Fruit fly (Drosophila melanogaster) whole organism, embryonic: ENCODE results near the gene CG13024.
A peak's percentile ranks its signal among the peaks of the same experiment; 100 is the strongest.

Experiments used
- Bgb ChIP-seq: fragments of 200-800 bp; sonication (Bioruptor generic); IDR thresholded peaks from 2 replicates; pipeline ENCODE4 v1.3.6; 2022; ENCODE audit warnings: missing biosample characterization, missing genetic modification characterization; ENCODE audit not compliant: partially characterized antibody
- CG1024 ChIP-seq: fragments of 200-800 bp; sonication (Bioruptor generic); IDR thresholded peaks from 2 replicates; pipeline ENCODE4 v1.3.6; 2022; ENCODE audit warnings: missing biosample characterization, missing genetic modification characterization
- CG10543 ChIP-seq: fragments of 200-800 bp; sonication (Bioruptor generic); optimal IDR thresholded peaks from 3 replicates; lab custom pipeline; 2017; ENCODE audit warnings: missing biosample characterization, mild to moderate bottlenecking, missing genetic modification characterization, moderate library complexity
- CG11456 ChIP-seq: fragments of 200-800 bp; sonication (Bioruptor generic); IDR thresholded peaks from 3 replicates; pipeline ENCODE4 v1.3.6; 2022; ENCODE audit warnings: missing biosample characterization, missing genetic modification characterization
- CG11504 ChIP-seq: fragments of 200-800 bp; sonication (Bioruptor generic); optimal IDR thresholded peaks from 3 replicates; lab custom pipeline; 2019; ENCODE audit warnings: missing biosample characterization, mild to moderate bottlenecking, missing genetic modification characterization, moderate library complexity
- CG11696 ChIP-seq: fragments of 200-800 bp; sonication (Bioruptor generic); IDR thresholded peaks from 2 replicates; pipeline ENCODE4 v1.3.6; 2022; ENCODE audit warnings: missing biosample characterization, missing genetic modification characterization
- CG12071 ChIP-seq: fragments of 200-800 bp; sonication (Bioruptor generic); optimal IDR thresholded peaks from 3 replicates; lab custom pipeline; 2018; ENCODE audit warnings: missing biosample characterization, mild to moderate bottlenecking, missing genetic modification characterization
- CG12391 ChIP-seq: fragments of 200-800 bp; sonication (Bioruptor generic); optimal IDR thresholded peaks from 3 replicates; lab custom pipeline; 2018; ENCODE audit warnings: missing biosample characterization, mild to moderate bottlenecking, missing genetic modification characterization, moderate library complexity
- CG12769 ChIP-seq: fragments of 200-800 bp; sonication (Bioruptor generic); optimal IDR thresholded peaks from 2 replicates; lab custom pipeline; 2019; ENCODE audit warnings: missing biosample characterization, mild to moderate bottlenecking, missing genetic modification characterization, moderate library complexity
- CG13287 ChIP-seq: fragments of 200-800 bp; sonication (Bioruptor generic); IDR thresholded peaks from 2 replicates; pipeline ENCODE4 v1.3.6; 2022; ENCODE audit warnings: missing biosample characterization, missing genetic modification characterization; ENCODE audit not compliant: partially characterized antibody
- CG16779 ChIP-seq: fragments of 200-800 bp; sonication (Bioruptor generic); IDR thresholded peaks from 2 replicates; pipeline ENCODE4 v1.3.6; 2022; ENCODE audit warnings: missing biosample characterization, missing genetic modification characterization
- CG18011 ChIP-seq: fragments of 200-800 bp; sonication (Bioruptor generic); optimal IDR thresholded peaks from 2 replicates; lab custom pipeline; 2017; ENCODE audit warnings: missing biosample characterization, missing genetic modification characterization, mild to moderate bottlenecking, moderate library complexity, missing genotype
- CG2120 ChIP-seq: fragments of 200-800 bp; sonication (Bioruptor generic); optimal IDR thresholded peaks from 3 replicates; lab custom pipeline; 2016; ENCODE audit warnings: missing biosample characterization, missing genetic modification characterization
- CG2712 ChIP-seq: fragments of 200-800 bp; optimal IDR thresholded peaks from 3 replicates; lab custom pipeline; 2019; ENCODE audit warnings: missing biosample characterization, mild to moderate bottlenecking, missing genetic modification characterization, moderate library complexity
- CG30020 ChIP-seq: fragments of 200-800 bp; optimal IDR thresholded peaks from 2 replicates; lab custom pipeline; 2019; ENCODE audit warnings: missing biosample characterization, mild to moderate bottlenecking, missing genetic modification characterization, moderate library complexity
- CG3995 ChIP-seq: fragments of 200-800 bp; sonication (Bioruptor generic); optimal IDR thresholded peaks from 3 replicates; lab custom pipeline; 2016; ENCODE audit warnings: missing biosample characterization, missing genetic modification characterization
- CG4617 ChIP-seq: fragments of 200-800 bp; sonication (Bioruptor generic); optimal IDR thresholded peaks from 3 replicates; lab custom pipeline; 2016; ENCODE audit warnings: missing biosample characterization, missing genetic modification characterization, borderline replicate concordance
- CG8388 ChIP-seq: fragments of 200-800 bp; sonication (Bioruptor generic); optimal IDR thresholded peaks from 2 replicates; lab custom pipeline; 2019; ENCODE audit warnings: missing biosample characterization, mild to moderate bottlenecking, missing genetic modification characterization, moderate library complexity
- CG8478 ChIP-seq: fragments of >200 bp; optimal IDR thresholded peaks from 2 replicates; lab custom pipeline; 2018
- CG9215 ChIP-seq: fragments of 200-800 bp; sonication (Bioruptor generic); IDR thresholded peaks from 2 replicates; pipeline ENCODE4 v1.3.6; 2022; ENCODE audit warnings: missing biosample characterization, missing genetic modification characterization
- CG9817 ChIP-seq: fragments of 200-800 bp; sonication (Bioruptor generic); optimal IDR thresholded peaks from 2 replicates; lab custom pipeline; 2018; ENCODE audit warnings: missing biosample characterization, mild to moderate bottlenecking, missing genetic modification characterization, moderate library complexity
- CG9932 ChIP-seq: fragments of 200-800 bp; sonication (Bioruptor generic); IDR thresholded peaks from 2 replicates; pipeline ENCODE4 v1.3.6; 2022; ENCODE audit warnings: missing biosample characterization, missing genetic modification characterization
- CTCF ChIP-seq: fragments of 200-800 bp; sonication (Bioruptor generic); optimal IDR thresholded peaks from 2 replicates; lab custom pipeline; 2017; ENCODE audit warnings: missing biosample characterization, mild to moderate bottlenecking, missing genetic modification characterization, moderate library complexity
- Max ChIP-seq: fragments of 200-800 bp; sonication (Bioruptor generic); optimal IDR thresholded peaks from 2 replicates; lab custom pipeline; 2016; ENCODE audit warnings: missing biosample characterization, mild to moderate bottlenecking, missing genetic modification characterization
- Med ChIP-seq: fragments of 200-800 bp; sonication (Bioruptor generic); peaks from one replicate; lab custom pipeline; 2016; ENCODE audit warnings: missing biosample characterization, missing genetic modification characterization, mild to moderate bottlenecking, inconsistent platforms, moderate library complexity
- Myb ChIP-seq: fragments of 200-800 bp; sonication (Bioruptor generic); optimal IDR thresholded peaks from 2 replicates; lab custom pipeline; 2016; ENCODE audit warnings: missing biosample characterization, missing genetic modification characterization
- NC2β ChIP-seq: fragments of 200-800 bp; sonication (Bioruptor generic); optimal IDR thresholded peaks from 2 replicates; lab custom pipeline; 2016; ENCODE audit warnings: missing biosample characterization, missing genetic modification characterization
- Opbp ChIP-seq: fragments of 200-800 bp; sonication (Bioruptor generic); IDR thresholded peaks from 3 replicates; pipeline ENCODE4 v1.3.6; 2022; ENCODE audit warnings: missing biosample characterization, missing genetic modification characterization; ENCODE audit not compliant: partially characterized antibody
- Optix ChIP-seq: fragments of 200-800 bp; sonication (Bioruptor generic); IDR thresholded peaks from 3 replicates; pipeline ENCODE4 v1.3.6; 2022; ENCODE audit warnings: missing biosample characterization, missing genetic modification characterization
- Pdp1 ChIP-seq, 2 experiments: fragments of 200-800 bp; sonication (Bioruptor generic); optimal IDR thresholded peaks; 3 replicates each; lab custom pipeline; 2016; ENCODE audit warnings: missing biosample characterization in 2 of 2, missing genetic modification characterization in 2 of 2, mild to moderate bottlenecking in 1 of 2, moderate library complexity in 1 of 2
- Rx ChIP-seq: fragments of 200-800 bp; sonication (Bioruptor generic); IDR thresholded peaks from 2 replicates; pipeline ENCODE4 v1.3.6; 2022; ENCODE audit warnings: missing biosample characterization, missing genetic modification characterization
- bcd ChIP-seq: fragments of 200-800 bp; sonication (Bioruptor generic); optimal IDR thresholded peaks from 2 replicates; lab custom pipeline; 2017; ENCODE audit warnings: missing biosample characterization, mild to moderate bottlenecking, missing genetic modification characterization
- bigmax ChIP-seq: fragments of 200-800 bp; sonication (Bioruptor generic); optimal IDR thresholded peaks from 2 replicates; lab custom pipeline; 2018; ENCODE audit warnings: missing biosample characterization, mild to moderate bottlenecking, missing genetic modification characterization
- ci ChIP-seq: fragments of 200-800 bp; sonication (Bioruptor generic); IDR thresholded peaks from 3 replicates; pipeline ENCODE4 v1.3.6; 2022; ENCODE audit warnings: missing biosample characterization, missing genetic modification characterization
- dan ChIP-seq: fragments of 200-800 bp; sonication (Bioruptor generic); IDR thresholded peaks from 2 replicates; pipeline ENCODE4 v1.3.6; 2022; ENCODE audit warnings: missing biosample characterization, missing genetic modification characterization
- gfzf ChIP-seq: fragments of 200-800 bp; sonication (Bioruptor generic); optimal IDR thresholded peaks from 2 replicates; lab custom pipeline; 2016; ENCODE audit warnings: missing biosample characterization, mild to moderate bottlenecking, missing genetic modification characterization, moderate library complexity
- kni ChIP-seq: fragments of 200-800 bp; sonication (Bioruptor generic); optimal IDR thresholded peaks from 3 replicates; lab custom pipeline; 2017; ENCODE audit warnings: mild to moderate bottlenecking, missing biosample characterization, missing genetic modification reagents, missing genetic modification characterization
- mirr ChIP-seq: fragments of 200-800 bp; sonication (Bioruptor generic); optimal IDR thresholded peaks from 3 replicates; lab custom pipeline; 2018; ENCODE audit warnings: missing biosample characterization, mild to moderate bottlenecking, missing genetic modification characterization
- mld ChIP-seq: fragments of 200-800 bp; sonication (Bioruptor generic); IDR thresholded peaks from 3 replicates; pipeline ENCODE4 v1.3.6; 2022; ENCODE audit warnings: missing biosample characterization, missing genetic modification characterization; ENCODE audit not compliant: partially characterized antibody
- odd ChIP-seq: fragments of 200-800 bp; sonication (Bioruptor generic); optimal IDR thresholded peaks from 2 replicates; lab custom pipeline; 2017; ENCODE audit warnings: missing biosample characterization, mild to moderate bottlenecking, missing genetic modification characterization
- org-1 ChIP-seq: fragments of 200-800 bp; sonication (Bioruptor generic); optimal IDR thresholded peaks from 2 replicates; lab custom pipeline; 2017; ENCODE audit warnings: missing biosample characterization, missing genetic modification characterization
- row ChIP-seq: fragments of 200-800 bp; sonication (Bioruptor generic); IDR thresholded peaks from 3 replicates; pipeline ENCODE4 v1.3.6; 2022; ENCODE audit warnings: missing biosample characterization, missing genetic modification characterization
- sna ChIP-seq: fragments of 200-800 bp; sonication (Bioruptor generic); IDR thresholded peaks from 2 replicates; pipeline ENCODE4 v1.3.6; 2022; ENCODE audit warnings: missing biosample characterization, missing genetic modification characterization; ENCODE audit not compliant: partially characterized antibody
- sob ChIP-seq: fragments of 200-800 bp; sonication (Bioruptor generic); IDR thresholded peaks from 2 replicates; pipeline ENCODE4 v1.3.6; 2022; ENCODE audit warnings: missing biosample characterization, missing genetic modification characterization
- sqz ChIP-seq: fragments of 200-800 bp; sonication (Bioruptor generic); optimal IDR thresholded peaks from 3 replicates; lab custom pipeline; 2018; ENCODE audit warnings: missing biosample characterization, mild to moderate bottlenecking, missing genetic modification characterization
- ssp ChIP-seq: fragments of 200-800 bp; sonication (Bioruptor generic); IDR thresholded peaks from 2 replicates; pipeline ENCODE4 v1.3.6; 2022; ENCODE audit warnings: missing biosample characterization, missing genetic modification characterization
- stwl ChIP-seq: fragments of 200-800 bp; sonication (Bioruptor generic); optimal IDR thresholded peaks from 3 replicates; lab custom pipeline; 2018; ENCODE audit warnings: missing biosample characterization, mild to moderate bottlenecking, missing genetic modification characterization, moderate library complexity
- tio ChIP-seq: fragments of 200-800 bp; sonication (Bioruptor generic); optimal IDR thresholded peaks from 2 replicates; lab custom pipeline; 2017; ENCODE audit warnings: missing biosample characterization, missing genetic modification characterization, inconsistent platforms
- tll ChIP-seq, 2 experiments: fragments of 200-800 bp in 1 of 2; fragments of >200 bp in 1 of 2; sonication (Bioruptor generic) in 1 of 2; optimal IDR thresholded peaks; 2 replicates each; lab custom pipeline; 2017 to 2019; ENCODE audit warnings: missing biosample characterization in 2 of 2, missing genetic modification characterization in 2 of 2, mild to moderate bottlenecking in 1 of 2, moderate library complexity in 1 of 2

CG13024 gene

dm6 chr3L:16862958-16863357 is 34.1 kb upstream of the CG13024 start, which contains the start of gene CG9951 (continued):
- TF ChIP-seq gfzf (GFP tag; lab: Kevin White, UChicago) = peak; percentile 26
- no peak for TF ChIP-seq NC2β (GFP tag; lab: Kevin White, UChicago)
- no peak for TF ChIP-seq CG2712
- TF ChIP-seq dan (GFP tag; lab: Robert Waterston, UW) = no peak
- TF ChIP-seq sob (GFP tag; lab: Robert Waterston, UW) = 0 out of 2 replicates have a peak, but pooled peaks have one; percentile 27
- TF ChIP-seq sqz (GFP tag; lab: Kevin White, UChicago) = peak; percentile 87
- TF ChIP-seq Myb (GFP tag; lab: Kevin White, UChicago) = peak; percentile 69
- TF ChIP-seq CTCF (GFP tag; lab: Kevin White, UChicago) = peak; percentile 10
- TF ChIP-seq, all 482 proteins: peak for 33

DNA sequence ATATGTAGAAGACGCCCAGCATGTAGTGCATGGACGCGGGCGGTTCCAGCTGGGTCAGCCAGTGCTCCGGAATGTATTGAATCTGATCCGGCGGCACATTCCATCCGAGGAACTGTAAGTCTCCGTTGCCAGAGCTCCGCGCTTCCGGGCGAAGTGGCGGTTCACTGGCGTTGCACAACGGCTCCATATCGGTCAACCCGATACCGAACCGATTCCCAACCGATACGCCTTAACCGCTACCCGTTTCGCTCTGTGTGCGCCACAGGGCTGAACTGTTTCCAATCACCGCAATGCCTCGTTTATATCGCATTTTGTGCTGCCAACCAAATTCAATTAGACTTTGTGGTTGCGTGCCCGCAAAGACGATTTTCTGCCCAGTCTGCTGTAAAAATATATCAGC is 33.4 kb upstream of the CG13024 start, which contains the start of gene Rh4:
Gene Rh4, minus strand, starts transcription at position 234 of the 400 bp plus-strand sequence.
- no peak for TF ChIP-seq sna
- TF ChIP-seq CG8388 = no peak
- no peak for TF ChIP-seq org-1
- peak; percentile 7 for TF ChIP-seq CG8478
- 0 out of 3 replicates have a peak, but pooled peaks have one; percentile 12 for TF ChIP-seq row
- 0 out of 3 replicates have a peak, but pooled peaks have one; percentile 14 for TF ChIP-seq mld
- TF ChIP-seq CG11504 = no peak
- peak; percentile 47 for TF ChIP-seq CG9932 (GFP tag; lab: Robert Waterston, UW)
- peak in 1 of 2 experiments; percentile 77 for TF ChIP-seq Pdp1 (GFP tag; optimal IDR thresholded peaks at IDR 0.05; lab: Kevin White, UChicago)
- TF ChIP-seq Med (GFP tag; lab: Kevin White, UChicago) = peak; percentile 70
- 0 out of 2 replicates have a peak, but pooled peaks have one; percentile 5 for TF ChIP-seq CG13287 (GFP tag; lab: Robert Waterston, UW)
- peak; percentile 28; the same call in 1 of the 3 replicates for TF ChIP-seq ci (GFP tag; lab: Robert Waterston, UW)
- 0 out of 2 replicates have a peak, but pooled peaks have one; percentile 24 for TF ChIP-seq Bgb (GFP tag; lab: Robert Waterston, UW)
- TF ChIP-seq CG11696 (GFP tag; lab: Robert Waterston, UW) = peak; percentile 9; the same call in 1 of the 2 replicates
- no peak for TF ChIP-seq Max (GFP tag; lab: Kevin White, UChicago)
- TF ChIP-seq Optix (GFP tag; lab: Robert Waterston, UW) = 0 out of 3 replicates have a peak, but pooled peaks have one; percentile 24
- TF ChIP-seq Rx (GFP tag; lab: Robert Waterston, UW) = 0 out of 2 replicates have a peak, but pooled peaks have one; percentile 19
- TF ChIP-seq Opbp (GFP tag; lab: Robert Waterston, UW) = 0 out of 3 replicates have a peak, but pooled peaks have one; percentile 41
- peak; percentile 23; the same call in 1 of the 2 replicates for TF ChIP-seq CG16779 (GFP tag; lab: Robert Waterston, UW)
- TF ChIP-seq CG11456 = 0 out of 3 replicates have a peak, but pooled peaks have one; percentile 53

DNA sequence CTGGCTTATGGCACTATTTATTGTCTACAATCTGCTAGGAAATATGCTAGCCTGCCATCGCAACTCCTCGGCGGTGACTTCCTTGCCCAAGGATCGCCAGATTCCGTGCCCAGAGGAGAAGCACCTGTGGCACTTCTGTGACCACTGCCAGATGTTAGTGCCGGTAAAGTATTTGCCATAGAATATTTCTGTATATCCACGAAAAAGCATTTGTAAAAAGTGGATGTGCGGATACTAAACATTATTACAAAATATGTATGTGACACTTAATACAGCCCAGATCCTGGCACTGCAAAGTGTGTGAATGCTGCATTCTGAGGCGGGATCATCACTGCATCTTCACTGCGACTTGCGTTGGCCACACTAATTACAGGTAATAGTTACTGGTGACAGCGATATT is 32.0 kb upstream of the CG13024 start:
- TF ChIP-seq mirr (GFP tag; lab: Kevin White, UChicago) = no peak
- TF ChIP-seq CG9215 (GFP tag; lab: Robert Waterston, UW) = no peak
- no peak for TF ChIP-seq CG2120 (GFP tag; lab: Kevin White, UChicago)
- TF ChIP-seq CG10543 (GFP tag; lab: Kevin White, UChicago) = no peak
- no peak for TF ChIP-seq CG4617 (GFP tag; lab: Kevin White, UChicago)
- TF ChIP-seq stwl (tag; lab: Kevin White, UChicago) = peak; percentile 74
- TF ChIP-seq odd (GFP tag; lab: Kevin White, UChicago) = no peak
- TF ChIP-seq CG30020 (tag; lab: Kevin White, UChicago) = peak; percentile 95
- 0 out of 2 replicates have a peak, but pooled peaks have one; percentile 49 for TF ChIP-seq CG1024 (GFP tag; lab: Robert Waterston, UW)
- TF ChIP-seq bigmax (GFP tag; lab: Kevin White, UChicago) = no peak
- no peak for TF ChIP-seq CG9817 (tag; lab: Kevin White, UChicago)
- peak in 1 of 2 experiments; percentile 94 for TF ChIP-seq tll (GFP tag; optimal IDR thresholded peaks at IDR 0.05; lab: Kevin White, UChicago)
- TF ChIP-seq bcd (GFP tag; lab: Kevin White, UChicago) = no peak
- TF ChIP-seq kni (GFP tag; lab: Kevin White, UChicago) = no peak
- peak; percentile 30 for TF ChIP-seq CG3995 (GFP tag; lab: Kevin White, UChicago)
- no peak for TF ChIP-seq CG12391 (tag; lab: Kevin White, UChicago)
- TF ChIP-seq CG12769 (tag; lab: Kevin White, UChicago) = no peak
- peak; percentile 93 for TF ChIP-seq ssp (GFP tag; lab: Robert Waterston, UW)
- no peak for TF ChIP-seq CG18011 (GFP tag; lab: Kevin White, UChicago)
- TF ChIP-seq tio (GFP tag; lab: Kevin White, UChicago) = no peak
- no peak for TF ChIP-seq CG12071
